Worm (Caenorhabditis elegans): Measurements from ENCODE around the gene fbxb-59.

DNA sequence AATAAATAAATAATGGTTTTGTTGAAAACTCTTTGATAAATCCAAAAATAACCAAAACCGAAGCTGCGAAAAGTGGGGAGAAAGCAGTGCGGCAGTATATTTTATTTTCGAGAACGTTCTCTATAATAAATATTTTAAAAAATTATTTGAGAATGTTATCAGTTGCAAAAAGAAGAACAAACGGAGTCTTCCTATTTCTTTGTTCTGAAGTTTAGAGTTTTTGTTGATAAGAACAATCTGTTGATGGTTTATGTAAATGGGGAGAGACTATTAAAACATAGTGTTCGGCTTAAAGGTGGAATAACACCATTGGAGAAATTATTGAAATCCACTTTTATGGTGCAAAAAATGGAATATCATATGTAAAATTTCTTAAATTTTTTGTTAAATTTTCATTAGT lies 7.1 kb upstream of the fbxb-59 start:
- TF ChIP-seq egl-27 (tag; optimal IDR thresholded peaks at IDR 0.05) (no peak), nhr-11 (tag; optimal IDR thresholded peaks at IDR 0.05) (no peak), R02D3.7 (tag; optimal IDR thresholded peaks at IDR 0.05) (no peak), mdl-1 (tag; optimal IDR thresholded peaks at IDR 0.05) (no peak), lin-39 (tag; optimal IDR thresholded peaks at IDR 0.05) (no peak), nhr-76 (tag; optimal IDR thresholded peaks at IDR 0.05) (no peak)
